Worm (Caenorhabditis elegans): ENCODE data around the gene ZK1010.4.

ZK1010.4 gene

ce11 chrIII:13005161-13005560 lies 24.3 kb downstream of the ZK1010.4 start, which contains the start of gene snf-7:
snf-7 (plus strand) TSS chrIII:13005461.
- TF ChIP-seq elt-3 (tag; optimal IDR thresholded peaks at IDR 0.05) (no peak), nhr-21 (tag; optimal IDR thresholded peaks at IDR 0.05) (no peak), fos-1 (tag; optimal IDR thresholded peaks at IDR 0.05) (no peak), sem-4 (tag; optimal IDR thresholded peaks at IDR 0.05) (no peak), nhr-12 (tag; optimal IDR thresholded peaks at IDR 0.05) (no peak), nhr-77 (tag; optimal IDR thresholded peaks at IDR 0.05) (no peak), zag-1 (tag; optimal IDR thresholded peaks at IDR 0.05) (no peak), C34F6.9 (tag; optimal IDR thresholded peaks at IDR 0.05) (no peak), ztf-4 (tag; optimal IDR thresholded peaks at IDR 0.05) (no peak), ZK546.5 (tag; optimal IDR thresholded peaks at IDR 0.05) (no peak), nhr-25 (tag; optimal IDR thresholded peaks at IDR 0.05) (no peak), ama-1 (optimal IDR thresholded peaks at IDR 0.05) (no peak), unc-62 (GFP tag; optimal IDR thresholded peaks at IDR 0.05) (no peak), skn-1 (tag; optimal IDR thresholded peaks at IDR 0.05) (no peak), elt-1 (tag; optimal IDR thresholded peaks at IDR 0.05) (no peak), lin-13 (GFP tag; optimal IDR thresholded peaks at IDR 0.05) (no peak), unc-39 (tag; optimal IDR thresholded peaks at IDR 0.05) (no peak), egl-27 (tag; optimal IDR thresholded peaks at IDR 0.05) (no peak)

- TF ChIP-seq nhr-11 (tag; optimal IDR thresholded peaks at IDR 0.05) (no peak), skn-1 (tag; optimal IDR thresholded peaks at IDR 0.05) (no peak), fos-1 (tag; optimal IDR thresholded peaks at IDR 0.05) (peak; percentile 23), ama-1 (optimal IDR thresholded peaks at IDR 0.05) (no peak), crh-2 (tag; optimal IDR thresholded peaks at IDR 0.05) (no peak), alr-1 (tag; optimal IDR thresholded peaks at IDR 0.05) (no peak), sem-4 (tag; optimal IDR thresholded peaks at IDR 0.05) (no peak), sma-3 (GFP tag; optimal IDR thresholded peaks at IDR 0.05) (peak; percentile 44), nhr-25 (tag; optimal IDR thresholded peaks at IDR 0.05) (peak; percentile 9), ztf-1 (GFP tag; conservative IDR thresholded peaks at IDR 0.05) (no peak), mab-5 (tag; optimal IDR thresholded peaks at IDR 0.05) (no peak), unc-39 (tag; optimal IDR thresholded peaks at IDR 0.05) (no peak), nhr-237 (tag; optimal IDR thresholded peaks at IDR 0.05) (no peak), ceh-16 (tag; optimal IDR thresholded peaks at IDR 0.05) (peak; percentile 6), gmeb-1 (tag; optimal IDR thresholded peaks at IDR 0.05) (no peak), lin-11 (tag; optimal IDR thresholded peaks at IDR 0.05) (no peak), dmd-4 (tag; optimal IDR thresholded peaks at IDR 0.05) (no peak), nhr-77 (tag; optimal IDR thresholded peaks at IDR 0.05) (no peak), elt-3 (tag; optimal IDR thresholded peaks at IDR 0.05) (no peak), unc-55 (GFP tag; optimal IDR thresholded peaks at IDR 0.05) (no peak), peb-1 (tag; optimal IDR thresholded peaks at IDR 0.05) (no peak), nhr-129 (tag; optimal IDR thresholded peaks at IDR 0.05) (peak; percentile 58), nhr-12 (tag; optimal IDR thresholded peaks at IDR 0.05) (no peak), elt-1 (tag; optimal IDR thresholded peaks at IDR 0.05) (no peak), sma-9 (GFP tag; optimal IDR thresholded peaks at IDR 0.05) (peak; percentile 31), sma-9 (tag; optimal IDR thresholded peaks at IDR 0.05) (no peak), ztf-11 (tag; optimal IDR thresholded peaks at IDR 0.05) (no peak), lin-39 (tag; optimal IDR thresholded peaks at IDR 0.05) (no peak), R02D3.7 (tag; optimal IDR thresholded peaks at IDR 0.05) (no peak)
These were observed 31.1 kb downstream of the ZK1010.4 start for ce11 chrIII:13011927-13012326.

- TF ChIP-seq mbf-1 (tag; optimal IDR thresholded peaks at IDR 0.05) (no peak), unc-39 (tag; optimal IDR thresholded peaks at IDR 0.05) (no peak), elt-3 (tag; optimal IDR thresholded peaks at IDR 0.05) (no peak), gmeb-1 (tag; optimal IDR thresholded peaks at IDR 0.05) (no peak), zag-1 (tag; optimal IDR thresholded peaks at IDR 0.05) (no peak), ztf-11 (tag; optimal IDR thresholded peaks at IDR 0.05) (no peak), unc-62 (GFP tag; optimal IDR thresholded peaks at IDR 0.05) (no peak), unc-55 (GFP tag; optimal IDR thresholded peaks at IDR 0.05) (no peak), nhr-129 (tag; optimal IDR thresholded peaks at IDR 0.05) (no peak), ZK546.5 (tag; optimal IDR thresholded peaks at IDR 0.05) (no peak), nhr-10 (tag; optimal IDR thresholded peaks at IDR 0.05) (no peak), nhr-6 (tag; optimal IDR thresholded peaks at IDR 0.05) (no peak), aly-2 (tag; optimal IDR thresholded peaks at IDR 0.05) (no peak), Y55F3AM.14 (GFP tag; optimal IDR thresholded peaks at IDR 0.05) (no peak)
These were observed 33.0 kb downstream of the ZK1010.4 start for ce11 chrIII:13013912-13014311.

All from whole organism, L2 larva.